Worm (Caenorhabditis elegans): ENCODE data around the gene hlh-3.

hlh-3 gene

DNA sequence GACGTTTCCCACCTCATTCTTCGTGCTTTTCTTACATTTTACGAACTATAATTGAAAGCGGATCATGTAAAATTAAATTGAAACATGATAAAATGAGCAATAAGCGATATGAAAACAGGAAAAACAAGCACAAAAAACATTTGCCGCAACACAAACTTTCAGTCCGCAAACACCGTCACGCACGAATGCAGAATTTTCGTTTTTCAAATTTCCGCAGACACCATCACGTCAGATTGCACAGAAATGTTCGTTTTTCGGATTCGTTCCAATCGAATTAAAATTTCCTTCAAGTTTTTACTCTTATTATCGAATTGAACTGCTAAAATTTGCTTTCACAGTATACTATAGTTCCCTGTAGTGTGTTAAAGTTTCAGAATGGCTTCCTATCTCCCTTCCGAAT is 31.8 kb upstream of the hlh-3 start, which contains the start of gene chmp-7 (continued):
- TF ChIP-seq attf-6 (GFP tag; IDR thresholded peaks at IDR 0.05) (no peak), dpl-1 (GFP tag; optimal IDR thresholded peaks at IDR 0.05) (peak; percentile 86), lag-1 (GFP tag; IDR thresholded peaks at IDR 0.05) (no peak), Y79H2A.3 (GFP tag; conservative IDR thresholded peaks at IDR 0.05) (no peak), B0261.1 (tag; optimal IDR thresholded peaks at IDR 0.05) (no peak), cebp-1 (GFP tag; IDR thresholded peaks at IDR 0.05) (0 out of 2 replicates have a peak, but pooled peaks have one; percentile 28), cebp-1 (tag; optimal IDR thresholded peaks at IDR 0.05) (peak; percentile 75), tbp1 (GFP tag; optimal IDR thresholded peaks at IDR 0.05) (peak; percentile 66), Y67H2A.10 (GFP tag; conservative IDR thresholded peaks at IDR 0.05) (no peak), Y53G8AR.9 (GFP tag; conservative IDR thresholded peaks at IDR 0.05) (no peak), nfya-1 (tag; optimal IDR thresholded peaks at IDR 0.05; ENCODE audit: borderline replicate concordance, insufficient read depth) (no peak), mcd-1 (GFP tag; IDR thresholded peaks at IDR 0.05) (peak; percentile 85), F39B2.1 (GFP tag; IDR thresholded peaks at IDR 0.05) (no peak), nhr-90 (tag; optimal IDR thresholded peaks at IDR 0.05) (no peak), F10E7.11 (tag; optimal IDR thresholded peaks at IDR 0.05) (no peak), unc-130 (GFP tag; optimal IDR thresholded peaks at IDR 0.05) (peak; percentile 27), Y53F4B.3 (GFP tag; IDR thresholded peaks at IDR 0.05) (no peak), madf-10 (tag; optimal IDR thresholded peaks at IDR 0.05) (peak; percentile 72), T07F8.4 (tag; optimal IDR thresholded peaks at IDR 0.05) (no peak), lsl-1 (GFP tag; optimal IDR thresholded peaks at IDR 0.05) (peak; percentile 73), K12H6.12 (tag; optimal IDR thresholded peaks at IDR 0.05) (peak; percentile 56), Y56A3A.18 (GFP tag; IDR thresholded peaks at IDR 0.05) (no peak), bed-1 (GFP tag; IDR thresholded peaks at IDR 0.05) (no peak), rpc-1 (optimal IDR thresholded peaks at IDR 0.05) (no peak), rpc-1 (tag; optimal IDR thresholded peaks at IDR 0.05) (no peak), F37B4.10 (GFP tag; IDR thresholded peaks at IDR 0.05) (no peak), ceh-27 (GFP tag; optimal IDR thresholded peaks at IDR 0.05) (peak; percentile 60), cebp-2 (GFP tag; IDR thresholded peaks at IDR 0.05) (no peak), attf-3 (GFP tag; conservative IDR thresholded peaks at IDR 0.05) (peak; percentile 73), ztf-26 (tag; optimal IDR thresholded peaks at IDR 0.05) (peak; percentile 50), lin-26 (GFP tag; IDR thresholded peaks at IDR 0.05) (no peak), T26A5.8 (tag; optimal IDR thresholded peaks at IDR 0.05) (no peak), F33H1.4 (GFP tag; IDR thresholded peaks at IDR 0.05) (peak; percentile 65), C17E4.6 (GFP tag; IDR thresholded peaks at IDR 0.05) (no peak), tbx-9 (tag; optimal IDR thresholded peaks at IDR 0.05; ENCODE audit: borderline replicate concordance) (no peak), attf-5 (GFP tag; optimal IDR thresholded peaks at IDR 0.05) (peak; percentile 96), hlh-12 (tag; optimal IDR thresholded peaks at IDR 0.05) (no peak), hlh-26 (GFP tag; conservative IDR thresholded peaks at IDR 0.05) (no peak), rcor-1 (GFP tag; IDR thresholded peaks at IDR 0.05) (peak; percentile 64), ccch-3 (GFP tag; optimal IDR thresholded peaks at IDR 0.05) (no peak), F57A8.1 (GFP tag; optimal IDR thresholded peaks at IDR 0.05) (no peak), sea-2 (GFP tag; IDR thresholded peaks at IDR 0.05) (no peak), snpc-1.3 (tag; optimal IDR thresholded peaks at IDR 0.05; ENCODE audit: insufficient read depth) (peak; percentile 76), dpff-1 (tag; optimal IDR thresholded peaks at IDR 0.05) (no peak), B0019.2 (GFP tag; conservative IDR thresholded peaks at IDR 0.05) (peak; percentile 79), somi-1 (GFP tag; optimal IDR thresholded peaks at IDR 0.05) (no peak), lsy-27 (tag; optimal IDR thresholded peaks at IDR 0.05; ENCODE audit: borderline replicate concordance, insufficient read depth) (peak; percentile 86), ZK185.1 (tag; optimal IDR thresholded peaks at IDR 0.05; ENCODE audit: poor library complexity, severe bottlenecking) (peak; percentile 70), C06A6.2 (GFP tag; conservative IDR thresholded peaks at IDR 0.05) (0 out of 2 replicates have a peak, but pooled peaks have one; percentile 19), athp-1 (tag; optimal IDR thresholded peaks at IDR 0.05) (peak; percentile 13)
